Worm (Caenorhabditis elegans): Measurements from ENCODE around the gene unc-105.

DNA sequence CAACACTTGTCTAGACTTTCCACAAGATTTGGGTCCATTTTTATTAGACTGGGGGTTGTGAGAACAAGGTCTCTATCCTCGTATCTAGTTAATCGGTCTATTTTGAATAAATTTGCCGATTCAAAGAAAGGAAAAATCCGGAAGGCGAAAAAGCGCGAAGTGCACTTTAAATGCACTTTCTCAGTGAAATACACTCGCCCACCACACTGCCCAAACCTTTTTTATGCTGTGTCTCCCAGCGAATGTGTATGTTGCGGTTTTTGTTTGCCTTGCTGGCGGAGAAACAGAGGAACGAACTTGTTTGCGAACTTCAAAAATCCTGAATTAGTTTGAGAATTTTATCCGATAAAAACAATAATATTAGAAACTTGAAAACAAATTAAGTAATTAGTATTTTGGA is 14.5 kb downstream of the unc-105 start:
- TF ChIP-seq F13C5.2 (tag; optimal IDR thresholded peaks at IDR 0.05) (no peak), sea-1 (GFP tag; conservative IDR thresholded peaks at IDR 0.05) (no peak), hnd-1 (tag; optimal IDR thresholded peaks at IDR 0.05) (no peak), scrt-1 (GFP tag; IDR thresholded peaks at IDR 0.05) (no peak), pes-1 (GFP tag; IDR thresholded peaks at IDR 0.05) (no peak), ama-1 (optimal IDR thresholded peaks at IDR 0.05) (no peak), hmg-4 (GFP tag; optimal IDR thresholded peaks at IDR 0.05) (no peak), tra-4 (tag; optimal IDR thresholded peaks at IDR 0.05) (no peak), hmbx-1 (tag; optimal IDR thresholded peaks at IDR 0.05) (no peak), B0310.2 (tag; optimal IDR thresholded peaks at IDR 0.05) (no peak)
